Worm (Caenorhabditis elegans) whole organism, midembryonic: ENCODE measurements around the gene ZK381.2.

Experiments used
- flt-1 ChIP-seq: fragments of 200-800 bp; sonication (Bioruptor generic); IDR thresholded peaks from 2 replicates; pipeline ENCODE4 v1.3.6; 2022; ENCODE audit warnings: missing genetic modification characterization, missing compliant biosample characterization
- klf-2 ChIP-seq: fragments of 200-800 bp; sonication (Bioruptor generic); conservative IDR thresholded peaks from 2 replicates; pipeline ENCODE4 v1.3.6; 2022; ENCODE audit warnings: missing genetic modification reagents, missing genetic modification characterization, missing compliant biosample characterization
- med-1 ChIP-seq: sonication (generic microtip); optimal IDR thresholded peaks from 2 replicates; lab custom pipeline; 2017; ENCODE audit warnings: missing genetic modification characterization, mild to moderate bottlenecking, missing compliant biosample characterization, antibody characterized with exemption, missing genetic modification reagents; ENCODE audit not compliant: insufficient read depth
- tab-1 ChIP-seq: fragments of 200-800 bp; sonication (Bioruptor generic); IDR thresholded peaks from 2 replicates; pipeline ENCODE4 v1.3.6; 2022; ENCODE audit warnings: missing genetic modification characterization, missing compliant biosample characterization
- ztf-23 ChIP-seq: fragments of 200-800 bp; sonication (Bioruptor generic); IDR thresholded peaks from 2 replicates; pipeline ENCODE4 v1.3.6; 2022; ENCODE audit warnings: missing genetic modification reagents, missing genetic modification characterization, missing compliant biosample characterization
- ztf-29 ChIP-seq: fragments of 200-800 bp; sonication (Bioruptor generic); IDR thresholded peaks from 2 replicates; pipeline ENCODE4 v1.3.6; 2022; ENCODE audit warnings: missing genetic modification reagents, missing genetic modification characterization, missing compliant biosample characterization

DNA sequence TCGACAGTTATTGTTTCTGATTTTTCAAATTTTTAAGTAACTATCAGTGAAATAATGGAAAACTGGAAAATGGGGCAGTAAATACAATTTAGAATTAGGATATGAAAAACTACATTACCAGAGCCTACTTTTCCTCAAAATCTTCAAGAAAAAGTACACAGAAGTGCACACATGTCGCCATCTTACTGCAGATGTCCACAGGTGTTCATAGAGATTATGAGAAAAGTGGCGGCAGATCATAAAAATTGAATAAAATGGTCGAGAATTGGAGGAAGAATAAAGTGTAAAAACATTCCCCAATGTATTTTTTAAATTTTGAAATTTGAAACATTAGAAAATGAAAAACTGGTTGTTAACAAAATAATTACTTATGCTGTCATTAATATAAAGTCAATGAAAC, 32.6 kb downstream of the ZK381.2 start:
- TF ChIP-seq flt-1 (GFP tag; lab: Robert Waterston, UW) (no peak), ztf-23 (GFP tag; lab: Robert Waterston, UW) (no peak), ztf-29 (GFP tag; lab: Robert Waterston, UW) (no peak), med-1 (GFP tag; lab: Kevin White, UChicago) (no peak), tab-1 (GFP tag; lab: Robert Waterston, UW) (no peak), klf-2 (GFP tag; lab: Robert Waterston, UW) (no peak)
